Fruit fly (Drosophila melanogaster) whole organism, embryonic: Measurements from ENCODE around the gene CG6015.

ENCODE experiments used
- CG10147 ChIP-seq: fragments of 200-800 bp; sonication (Bioruptor generic); optimal IDR thresholded peaks from 2 replicates; lab custom pipeline; 2019; ENCODE audit warnings: missing biosample characterization, mild to moderate bottlenecking, missing genetic modification characterization, moderate library complexity
- CG10274 ChIP-seq: fragments of 200-800 bp; sonication (Bioruptor generic); optimal IDR thresholded peaks from 3 replicates; lab custom pipeline; 2017; ENCODE audit warnings: missing biosample characterization, mild to moderate bottlenecking, missing genetic modification characterization
- CG10431 ChIP-seq: fragments of 200-800 bp; sonication (Bioruptor generic); optimal IDR thresholded peaks from 3 replicates; lab custom pipeline; 2018; ENCODE audit warnings: missing biosample characterization, mild to moderate bottlenecking, missing genetic modification characterization
- CG10543 ChIP-seq: fragments of 200-800 bp; sonication (Bioruptor generic); optimal IDR thresholded peaks from 3 replicates; lab custom pipeline; 2017; ENCODE audit warnings: missing biosample characterization, mild to moderate bottlenecking, missing genetic modification characterization, moderate library complexity
- CG10654 ChIP-seq: fragments of 200-800 bp; sonication (Bioruptor generic); optimal IDR thresholded peaks from 2 replicates; lab custom pipeline; 2016; ENCODE audit warnings: missing biosample characterization, missing genetic modification characterization
- CG11696 ChIP-seq: fragments of 200-800 bp; sonication (Bioruptor generic); IDR thresholded peaks from 2 replicates; pipeline ENCODE4 v1.3.6; 2022; ENCODE audit warnings: missing biosample characterization, missing genetic modification characterization
- CG12071 ChIP-seq: fragments of 200-800 bp; sonication (Bioruptor generic); optimal IDR thresholded peaks from 3 replicates; lab custom pipeline; 2018; ENCODE audit warnings: missing biosample characterization, mild to moderate bottlenecking, missing genetic modification characterization
- CG12744 ChIP-seq: fragments of 200-800 bp; sonication (Bioruptor generic); optimal IDR thresholded peaks from 2 replicates; lab custom pipeline; 2016; ENCODE audit warnings: missing biosample characterization, missing genetic modification characterization
- CG13287 ChIP-seq: fragments of 200-800 bp; sonication (Bioruptor generic); IDR thresholded peaks from 2 replicates; pipeline ENCODE4 v1.3.6; 2022; ENCODE audit warnings: missing biosample characterization, missing genetic modification characterization; ENCODE audit not compliant: partially characterized antibody
- CG15514 ChIP-seq: fragments of 200-800 bp; sonication (Bioruptor generic); optimal IDR thresholded peaks from 3 replicates; lab custom pipeline; 2017; ENCODE audit warnings: missing biosample characterization, missing genetic modification characterization, mild to moderate bottlenecking, moderate library complexity, missing genetic modification reagents
- CG1647 ChIP-seq: fragments of 200-800 bp; sonication (Bioruptor generic); optimal IDR thresholded peaks from 3 replicates; lab custom pipeline; 2016; ENCODE audit warnings: missing biosample characterization, missing genetic modification characterization
- CG17912 ChIP-seq: fragments of 200-800 bp; sonication (Bioruptor generic); optimal IDR thresholded peaks from 2 replicates; lab custom pipeline; 2018; ENCODE audit warnings: missing biosample characterization, mild to moderate bottlenecking, missing genetic modification characterization
- CG18476 ChIP-seq: fragments of 200-800 bp; sonication (Bioruptor generic); optimal IDR thresholded peaks from 2 replicates; lab custom pipeline; 2016; ENCODE audit warnings: missing biosample characterization, mild to moderate bottlenecking, missing genetic modification characterization
- CG18599 ChIP-seq: fragments of 200-800 bp; sonication (Bioruptor generic); optimal IDR thresholded peaks from 3 replicates; lab custom pipeline; 2017; ENCODE audit warnings: missing biosample characterization, missing genetic modification characterization, mild to moderate bottlenecking, moderate library complexity, missing genetic modification reagents
- CG2120 ChIP-seq: fragments of 200-800 bp; sonication (Bioruptor generic); optimal IDR thresholded peaks from 3 replicates; lab custom pipeline; 2016; ENCODE audit warnings: missing biosample characterization, missing genetic modification characterization
- CG30020 ChIP-seq: fragments of 200-800 bp; optimal IDR thresholded peaks from 2 replicates; lab custom pipeline; 2019; ENCODE audit warnings: missing biosample characterization, mild to moderate bottlenecking, missing genetic modification characterization, moderate library complexity
- CG30403 ChIP-seq: fragments of 200-800 bp; sonication (Bioruptor generic); optimal IDR thresholded peaks from 3 replicates; lab custom pipeline; 2016; ENCODE audit warnings: missing biosample characterization, missing genetic modification characterization
- CG31224 ChIP-seq: fragments of 200-800 bp; sonication (Bioruptor generic); IDR thresholded peaks from 2 replicates; pipeline ENCODE4 v1.3.6; 2022; ENCODE audit warnings: missing biosample characterization, missing genetic modification characterization
- CG31388 ChIP-seq: fragments of 200-800 bp; sonication (Bioruptor generic); optimal IDR thresholded peaks from 2 replicates; lab custom pipeline; 2016; ENCODE audit warnings: missing biosample characterization, missing genetic modification characterization
- CG3407 ChIP-seq: fragments of 200-800 bp; sonication (Bioruptor generic); optimal IDR thresholded peaks from 2 replicates; lab custom pipeline; 2018; ENCODE audit warnings: missing biosample characterization, mild to moderate bottlenecking, missing genetic modification characterization
- CG4854 ChIP-seq: fragments of 200-800 bp; sonication (Bioruptor generic); optimal IDR thresholded peaks from 2 replicates; lab custom pipeline; 2016; ENCODE audit warnings: missing biosample characterization, missing genetic modification characterization, inconsistent platforms
- CG7271 ChIP-seq: fragments of 200-800 bp; sonication (Bioruptor generic); optimal IDR thresholded peaks from 2 replicates; lab custom pipeline; 2018; ENCODE audit warnings: missing biosample characterization, mild to moderate bottlenecking, missing genetic modification characterization, moderate library complexity
- CG8388 ChIP-seq: fragments of 200-800 bp; sonication (Bioruptor generic); optimal IDR thresholded peaks from 2 replicates; lab custom pipeline; 2019; ENCODE audit warnings: missing biosample characterization, mild to moderate bottlenecking, missing genetic modification characterization, moderate library complexity
- CG9215 ChIP-seq: fragments of 200-800 bp; sonication (Bioruptor generic); IDR thresholded peaks from 2 replicates; pipeline ENCODE4 v1.3.6; 2022; ENCODE audit warnings: missing biosample characterization, missing genetic modification characterization
- CG9932 ChIP-seq: fragments of 200-800 bp; sonication (Bioruptor generic); IDR thresholded peaks from 2 replicates; pipeline ENCODE4 v1.3.6; 2022; ENCODE audit warnings: missing biosample characterization, missing genetic modification characterization
- CoRest ChIP-seq: fragments of 200-800 bp; sonication (Bioruptor generic); optimal IDR thresholded peaks from 3 replicates; lab custom pipeline; 2018; ENCODE audit warnings: missing biosample characterization, mild to moderate bottlenecking, missing genetic modification characterization, moderate library complexity
- Dll ChIP-seq: fragments of 200-800 bp; sonication (Bioruptor generic); IDR thresholded peaks from 4 replicates; pipeline ENCODE4 v1.3.6; 2022; ENCODE audit warnings: missing biosample characterization, missing genetic modification characterization; ENCODE audit not compliant: partially characterized antibody
- Dref ChIP-seq: fragments of 200-800 bp; sonication (Bioruptor generic); IDR thresholded peaks from 2 replicates; pipeline ENCODE4 v1.3.6; 2022; ENCODE audit warnings: missing biosample characterization, missing genetic modification characterization
- Eip74EF ChIP-seq, 2 experiments: fragments of 200-800 bp in 1 of 2; fragments of >200 bp in 1 of 2; sonication (Bioruptor generic) in 1 of 2; optimal IDR thresholded peaks; 2 replicates each; lab custom pipeline; 2017 to 2019; ENCODE audit warnings: missing biosample characterization in 2 of 2, missing genetic modification characterization in 2 of 2, mild to moderate bottlenecking in 1 of 2, moderate library complexity in 1 of 2
- HLH54F ChIP-seq: fragments of 200-800 bp; sonication (Bioruptor generic); optimal IDR thresholded peaks from 3 replicates; lab custom pipeline; 2016; ENCODE audit warnings: missing biosample characterization, missing genetic modification characterization
- Med ChIP-seq: fragments of 200-800 bp; sonication (Bioruptor generic); peaks from one replicate; lab custom pipeline; 2016; ENCODE audit warnings: missing biosample characterization, missing genetic modification characterization, mild to moderate bottlenecking, inconsistent platforms, moderate library complexity
- Myb ChIP-seq: fragments of 200-800 bp; sonication (Bioruptor generic); optimal IDR thresholded peaks from 2 replicates; lab custom pipeline; 2016; ENCODE audit warnings: missing biosample characterization, missing genetic modification characterization
- Nf-YB ChIP-seq: fragments of 200-800 bp; sonication (Bioruptor generic); optimal IDR thresholded peaks from 3 replicates; lab custom pipeline; 2019; ENCODE audit warnings: missing biosample characterization, mild to moderate bottlenecking, missing genetic modification characterization, moderate library complexity
- Sin3A ChIP-seq: fragments of >200 bp; optimal IDR thresholded peaks from 2 replicates; lab custom pipeline; 2018
- Stat92E ChIP-seq, 3 experiments: fragments of >200 bp in 2 of 3; fragments of 200-800 bp in 1 of 3; sonication (Bioruptor generic) in 1 of 3; optimal IDR thresholded peaks; 2 replicates each; lab custom pipeline; 2017 to 2019; ENCODE audit warnings: missing biosample characterization in 3 of 3, missing genetic modification characterization in 3 of 3, mild to moderate bottlenecking in 1 of 3, moderate library complexity in 1 of 3
- abd-A ChIP-seq: fragments of 200-800 bp; sonication (Bioruptor generic); optimal IDR thresholded peaks from 3 replicates; lab custom pipeline; 2019; ENCODE audit warnings: missing biosample characterization, mild to moderate bottlenecking, missing genetic modification characterization, moderate library complexity
- cato ChIP-seq: fragments of 200-800 bp; sonication (Bioruptor generic); optimal IDR thresholded peaks from 2 replicates; lab custom pipeline; 2016; ENCODE audit warnings: missing biosample characterization, missing genetic modification characterization, borderline replicate concordance
- caup ChIP-seq: fragments of 200-800 bp; sonication (Bioruptor generic); optimal IDR thresholded peaks from 3 replicates; lab custom pipeline; 2017; ENCODE audit warnings: missing biosample characterization, mild to moderate bottlenecking, missing genetic modification characterization, moderate library complexity; ENCODE audit not compliant: severe bottlenecking
- ewg ChIP-seq: fragments of 200-800 bp; sonication (Bioruptor generic); optimal IDR thresholded peaks from 3 replicates; lab custom pipeline; 2017; ENCODE audit warnings: mild to moderate bottlenecking, missing biosample characterization, missing genetic modification reagents, missing genetic modification characterization
- jigr1 ChIP-seq: fragments of 200-800 bp; sonication (Bioruptor generic); IDR thresholded peaks from 3 replicates; pipeline ENCODE4 v1.3.6; 2022; ENCODE audit warnings: missing biosample characterization, missing genetic modification characterization
- ken ChIP-seq: fragments of 200-800 bp; sonication (Bioruptor generic); IDR thresholded peaks from 3 replicates; pipeline ENCODE4 v1.3.6; 2022; ENCODE audit warnings: missing biosample characterization, missing genetic modification characterization
- mld ChIP-seq: fragments of 200-800 bp; sonication (Bioruptor generic); IDR thresholded peaks from 3 replicates; pipeline ENCODE4 v1.3.6; 2022; ENCODE audit warnings: missing biosample characterization, missing genetic modification characterization; ENCODE audit not compliant: partially characterized antibody
- pb ChIP-seq: fragments of 200-800 bp; sonication (Bioruptor generic); optimal IDR thresholded peaks from 3 replicates; lab custom pipeline; 2016; ENCODE audit warnings: missing biosample characterization, missing genetic modification characterization
- pros ChIP-seq: fragments of 200-800 bp; sonication (Bioruptor generic); optimal IDR thresholded peaks from 3 replicates; lab custom pipeline; 2019; ENCODE audit warnings: missing biosample characterization, mild to moderate bottlenecking, missing genetic modification characterization, moderate library complexity
- rib ChIP-seq: fragments of 200-800 bp; sonication (Bioruptor generic); IDR thresholded peaks from 2 replicates; pipeline ENCODE4 v1.3.6; 2022; ENCODE audit warnings: missing biosample characterization, missing genetic modification characterization
- slou ChIP-seq: fragments of 200-800 bp; sonication (Bioruptor generic); optimal IDR thresholded peaks from 3 replicates; lab custom pipeline; 2016; ENCODE audit warnings: missing biosample characterization, missing genetic modification characterization
- trem ChIP-seq: fragments of 200-800 bp; optimal IDR thresholded peaks from 3 replicates; lab custom pipeline; 2019; ENCODE audit warnings: missing biosample characterization, mild to moderate bottlenecking, missing genetic modification characterization, moderate library complexity

Gene CG6015

dm6 chr3R:22026922-22027742, 7.0 kb downstream of the CG6015 start, which contains the start of the genes Cchl and ND-42 (continued):
- TF ChIP-seq CG17912 (GFP tag; lab: Kevin White, UChicago) (peak; percentile 33), HLH54F (GFP tag; lab: Kevin White, UChicago) (peak; percentile 75), jigr1 (peak; percentile 67; the same call in 1 of the 3 replicates), CG18599 (GFP tag; lab: Kevin White, UChicago) (peak; percentile 85), Sin3A (lab: Kevin White, UChicago) (peak; percentile 57), CoRest (tag; lab: Kevin White, UChicago) (peak; percentile 92), slou (GFP tag; lab: Kevin White, UChicago) (peak; percentile 66), Myb (peak; percentile 55), Dll (peak; percentile 81), trem (tag; lab: Kevin White, UChicago) (peak; percentile 84), CG15514 (GFP tag; lab: Kevin White, UChicago) (peak; percentile 68), CG30020 (tag; lab: Kevin White, UChicago) (peak; percentile 66), CG31388 (peak; percentile 61), CG4854 (peak; percentile 54), CG10543 (peak; percentile 88), CG11696 (GFP tag; lab: Robert Waterston, UW) (no peak), pros (GFP tag; lab: Kevin White, UChicago) (no peak), CG18476 (GFP tag; lab: Kevin White, UChicago) (peak; percentile 80), cato (GFP tag; lab: Kevin White, UChicago) (peak; percentile 66), Med (GFP tag; lab: Kevin White, UChicago) (peak; percentile 97), Nf-YB (GFP tag; lab: Kevin White, UChicago) (peak; percentile 51), CG9215 (GFP tag; lab: Robert Waterston, UW) (peak; percentile 79), caup (peak; percentile 75), CG3407 (peak; percentile 57), mld (GFP tag; lab: Robert Waterston, UW) (no peak), pb (peak; percentile 13), CG9932 (peak; percentile 81; the same call in 1 of the 2 replicates), CG12071 (GFP tag; lab: Kevin White, UChicago) (no peak), CG8388 (peak; percentile 76), Eip74EF (GFP tag; optimal IDR thresholded peaks at IDR 0.05; lab: Kevin White, UChicago) (no peak), CG10654 (GFP tag; lab: Kevin White, UChicago) (peak; percentile 79), ken (GFP tag; lab: Robert Waterston, UW) (no peak), Stat92E (GFP tag; optimal IDR thresholded peaks at IDR 0.05; lab: Kevin White, UChicago) (no peak), CG2120 (GFP tag; lab: Kevin White, UChicago) (peak; percentile 82), CG30403 (GFP tag; lab: Kevin White, UChicago) (peak; percentile 91), ewg (GFP tag; lab: Kevin White, UChicago) (peak; percentile 55), CG10147 (GFP tag; lab: Kevin White, UChicago) (peak; percentile 64), CG10274 (GFP tag; lab: Kevin White, UChicago) (no peak), CG1647 (GFP tag; lab: Kevin White, UChicago) (peak; percentile 65), CG7271 (tag; lab: Kevin White, UChicago) (peak; percentile 37), Dref (GFP tag; lab: Robert Waterston, UW) (no peak), CG12744 (GFP tag; lab: Kevin White, UChicago) (no peak), rib (peak; percentile 42; the same call in 1 of the 2 replicates), CG31224 (GFP tag; lab: Robert Waterston, UW) (peak; percentile 41), CG10431 (no peak), abd-A (no peak), CG13287 (GFP tag; lab: Robert Waterston, UW) (peak; percentile 70)
